Worm (Caenorhabditis elegans): ENCODE measurements around the gene mct-5.

DNA sequence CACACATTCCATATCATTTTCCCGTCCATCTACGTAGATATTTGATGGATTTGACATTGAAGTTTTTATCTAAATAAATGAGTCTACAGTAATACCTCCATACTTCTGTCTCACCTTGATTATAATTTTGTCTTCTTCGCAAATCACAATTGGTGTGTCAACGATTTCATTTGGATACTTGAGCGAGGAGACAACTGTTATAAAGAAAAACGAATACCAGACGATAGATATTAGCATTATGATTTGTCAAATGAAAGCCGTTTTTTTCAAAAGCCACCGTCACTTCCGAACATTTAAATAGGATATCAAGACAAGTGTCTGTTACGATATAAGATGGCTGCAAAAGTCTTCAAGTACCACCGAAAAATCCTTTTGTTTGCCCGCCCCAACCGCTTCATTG is 17.2 kb upstream of the mct-5 start, which contains the start of gene cutl-5:
- TF ChIP-seq ham-2 (GFP tag; optimal IDR thresholded peaks at IDR 0.05) (no peak), nhr-2 (tag; optimal IDR thresholded peaks at IDR 0.05) (no peak), pha-4 (tag; optimal IDR thresholded peaks at IDR 0.05) (no peak), unc-62 (GFP tag; optimal IDR thresholded peaks at IDR 0.05) (no peak), nhr-76 (tag; optimal IDR thresholded peaks at IDR 0.05) (no peak), flh-1 (GFP tag; optimal IDR thresholded peaks at IDR 0.05) (no peak)
